Worm (Caenorhabditis elegans) whole organism, L4 larva: ENCODE measurements around the gene F22H10.2.

Source experiments
- Y105C5A.15 ChIP-seq: fragments of 200-800 bp; sonication (Bioruptor generic); IDR thresholded peaks from 2 replicates; pipeline ENCODE4 v1.3.6; 2022; ENCODE audit warnings: missing genetic modification characterization, missing compliant biosample characterization
- ZK337.2 ChIP-seq: fragments of 200-800 bp; sonication (Bioruptor generic); IDR thresholded peaks from 2 replicates; pipeline ENCODE4 v1.3.6; 2022; ENCODE audit warnings: missing genetic modification reagents, missing genetic modification characterization, missing compliant biosample characterization
- ceh-20 ChIP-seq: fragments of 200-800 bp; sonication (Bioruptor generic); IDR thresholded peaks from 2 replicates; pipeline ENCODE4 v1.3.6; 2022; ENCODE audit warnings: missing genetic modification reagents, missing genetic modification characterization, missing compliant biosample characterization
- pha-4 ChIP-seq, 2 experiments: fragments of 150-350 bp in 1 of 2; fragments of 200-800 bp in 1 of 2; sonication (Bioruptor generic) in 1 of 2; IDR thresholded peaks in 1 of 2; optimal IDR thresholded peaks in 1 of 2; 2 replicates each; pipeline versions ENCODE4 v1.3.6 to Lab custom; 2014 to 2022; ENCODE audit warnings: missing genetic modification characterization in 2 of 2, missing genetic modification reagents in 2 of 2, missing biosample characterization in 1 of 2, missing compliant biosample characterization in 1 of 2
- unc-62 ChIP-seq, 3 experiments: fragments of 150-350 bp in 1 of 3; sonication (generic microtip); optimal IDR thresholded peaks in 2 of 3; peaks in 1 of 3; 1 replicate in 1 of 3; 2 replicates in 2 of 3; lab custom pipeline; 2014 to 2017; ENCODE audit warnings: missing biosample characterization in 3 of 3, missing genetic modification characterization in 3 of 3, missing genetic modification reagents in 3 of 3, missing genotype in 1 of 3

ce11 chrX:16644889-16645288, 34.5 kb upstream of the F22H10.2 start:
- no peak for TF ChIP-seq Y105C5A.15 (GFP tag; lab: Robert Waterston, UW)
- TF ChIP-seq pha-4 (GFP tag; IDR thresholded peaks at IDR 0.05; lab: Robert Waterston, UW), result no peak
- TF ChIP-seq pha-4 (tag; optimal IDR thresholded peaks at IDR 0.05; lab: Kevin White, UChicago), result no peak
- no peak for TF ChIP-seq ZK337.2 (GFP tag; lab: Robert Waterston, UW)
- TF ChIP-seq ceh-20 (GFP tag; lab: Robert Waterston, UW), result no peak
- TF ChIP-seq unc-62 (GFP tag; optimal IDR thresholded peaks at IDR 0.05 in 1 of 2; lab: Kevin White, UChicago), result peak in 1 of 2 experiments; percentile 33
- TF ChIP-seq unc-62 (tag; optimal IDR thresholded peaks at IDR 0.05; lab: Kevin White, UChicago), result no peak
